Worm (Caenorhabditis elegans) whole organism, young adult: Measurements from ENCODE around the gene srg-68.
A peak's percentile ranks its signal among the peaks of the same experiment; 100 is the strongest.

Source experiments
- B0019.2 ChIP-seq: fragments of 200-800 bp; sonication (Bioruptor generic); conservative IDR thresholded peaks from 2 replicates; pipeline ENCODE4 v1.3.6; 2022; ENCODE audit warnings: missing genetic modification reagents, missing genetic modification characterization, missing compliant biosample characterization
- C17E4.6 ChIP-seq: fragments of 200-800 bp; sonication (Bioruptor generic); IDR thresholded peaks from 2 replicates; pipeline ENCODE4 v1.3.6; 2022; ENCODE audit warnings: missing genetic modification reagents, missing genetic modification characterization, missing compliant biosample characterization
- F10E7.11 ChIP-seq: sonication (generic microtip); optimal IDR thresholded peaks from 2 replicates; lab custom pipeline; 2017; ENCODE audit warnings: mild to moderate bottlenecking, missing genetic modification characterization, moderate library complexity, missing compliant biosample characterization
- F33H1.4 ChIP-seq: fragments of 200-800 bp; sonication (Bioruptor generic); IDR thresholded peaks from 2 replicates; pipeline ENCODE4 v1.3.6; 2022; ENCODE audit warnings: missing genetic modification reagents, missing genetic modification characterization, missing compliant biosample characterization
- F37B4.10 ChIP-seq: fragments of 200-800 bp; sonication (Bioruptor generic); IDR thresholded peaks from 2 replicates; pipeline ENCODE4 v1.3.6; 2022; ENCODE audit warnings: missing genetic modification characterization, missing compliant biosample characterization
- F49E8.2 ChIP-seq: sonication (generic microtip); optimal IDR thresholded peaks from 3 replicates; lab custom pipeline; 2017; ENCODE audit warnings: missing genetic modification characterization, mild to moderate bottlenecking, missing compliant biosample characterization, antibody characterized with exemption, moderate library complexity; ENCODE audit not compliant: insufficient read depth
- K11D2.4 ChIP-seq: fragments of 200-800 bp; sonication (Bioruptor generic); IDR thresholded peaks from 2 replicates; pipeline ENCODE4 v1.3.6; 2022; ENCODE audit warnings: missing genetic modification reagents, missing genetic modification characterization, missing compliant biosample characterization
- T07F8.4 ChIP-seq: sonication (generic microtip); optimal IDR thresholded peaks from 2 replicates; lab custom pipeline; 2016; ENCODE audit warnings: mild to moderate bottlenecking, missing genetic modification characterization, moderate library complexity, missing compliant biosample characterization
- Y53G8AR.9 ChIP-seq: fragments of 200-800 bp; sonication (Bioruptor generic); conservative IDR thresholded peaks from 2 replicates; pipeline ENCODE4 v1.3.6; 2022; ENCODE audit warnings: missing genetic modification reagents, missing genetic modification characterization, missing compliant biosample characterization
- Y95B8A.8 ChIP-seq: fragments of 200-800 bp; sonication (Bioruptor generic); IDR thresholded peaks from 2 replicates; pipeline ENCODE4 v1.3.6; 2022; ENCODE audit warnings: missing genetic modification reagents, missing genetic modification characterization, missing compliant biosample characterization
- aptf-2 ChIP-seq: fragments of 200-800 bp; sonication (Bioruptor generic); conservative IDR thresholded peaks from 2 replicates; pipeline ENCODE4 v1.3.6; 2022; ENCODE audit warnings: missing genetic modification reagents, missing genetic modification characterization, missing compliant biosample characterization
- aptf-3 ChIP-seq: fragments of 200-800 bp; sonication (Bioruptor generic); IDR thresholded peaks from 2 replicates; pipeline ENCODE4 v1.3.6; 2022; ENCODE audit warnings: missing genetic modification characterization, missing compliant biosample characterization
- bed-1 ChIP-seq: fragments of 200-800 bp; sonication (Bioruptor generic); IDR thresholded peaks from 2 replicates; pipeline ENCODE4 v1.3.6; 2022; ENCODE audit warnings: missing genetic modification reagents, missing genetic modification characterization, missing compliant biosample characterization
- ceh-79 ChIP-seq: sonication (generic microtip); optimal IDR thresholded peaks from 2 replicates; lab custom pipeline; 2017; ENCODE audit warnings: mild to moderate bottlenecking, missing genetic modification characterization, missing compliant biosample characterization
- ceh-91 ChIP-seq: fragments of 200-800 bp; sonication (Bioruptor generic); IDR thresholded peaks from 2 replicates; pipeline ENCODE4 v1.3.6; 2022; ENCODE audit warnings: missing genetic modification reagents, missing genetic modification characterization, missing compliant biosample characterization
- egl-18 ChIP-seq: fragments of 200-800 bp; sonication (Bioruptor generic); IDR thresholded peaks from 2 replicates; pipeline ENCODE4 v1.3.6; 2022; ENCODE audit warnings: missing genetic modification reagents, missing genetic modification characterization, missing compliant biosample characterization
- ets-4 ChIP-seq: fragments of 200-800 bp; sonication (Bioruptor generic); optimal IDR thresholded peaks from 2 replicates; lab custom pipeline; 2018; ENCODE audit warnings: mild to moderate bottlenecking, missing genetic modification characterization, missing compliant biosample characterization
- hrde-1 ChIP-seq: sonication (generic microtip); optimal IDR thresholded peaks from 2 replicates; lab custom pipeline; 2016; ENCODE audit warnings: missing genetic modification characterization, mild to moderate bottlenecking, missing compliant biosample characterization, moderate library complexity, missing genotype, missing genetic modification reagents, borderline replicate concordance
- let-526 ChIP-seq: fragments of 200-800 bp; sonication (Bioruptor generic); IDR thresholded peaks from 2 replicates; pipeline ENCODE4 v1.3.6; 2022; ENCODE audit warnings: missing genetic modification reagents, missing genetic modification characterization, missing compliant biosample characterization
- lin-26 ChIP-seq: fragments of 200-800 bp; sonication (Bioruptor generic); IDR thresholded peaks from 2 replicates; pipeline ENCODE4 v1.3.6; 2022; ENCODE audit warnings: missing genetic modification reagents, missing genetic modification characterization, missing compliant biosample characterization
- mcd-1 ChIP-seq: fragments of 200-800 bp; sonication (Bioruptor generic); IDR thresholded peaks from 2 replicates; pipeline ENCODE4 v1.3.6; 2022; ENCODE audit warnings: missing genetic modification reagents, missing genetic modification characterization, missing compliant biosample characterization
- mxl-1 ChIP-seq: sonication (generic microtip); optimal IDR thresholded peaks from 2 replicates; lab custom pipeline; 2016; ENCODE audit warnings: missing genetic modification characterization, missing compliant biosample characterization
- nfya-1 ChIP-seq: sonication (generic microtip); optimal IDR thresholded peaks from 2 replicates; lab custom pipeline; 2017; ENCODE audit warnings: antibody characterized with exemption, missing compliant biosample characterization, missing genetic modification characterization, borderline replicate concordance; ENCODE audit not compliant: insufficient read depth
- nhr-80 ChIP-seq: sonication (generic microtip); optimal IDR thresholded peaks from 2 replicates; lab custom pipeline; 2016; ENCODE audit warnings: missing genetic modification characterization, missing compliant biosample characterization
- rpc-1 ChIP-seq, 2 experiments: fragments of 150-350 bp in 1 of 2; sonication (generic microtip) in 1 of 2; optimal IDR thresholded peaks; 2 replicates each; lab custom pipeline; 2014 to 2018; ENCODE audit warnings: missing biosample characterization in 1 of 2, missing genetic modification characterization in 1 of 2, missing genetic modification reagents in 1 of 2, missing genotype in 1 of 2
- snpc-1.1 ChIP-seq: sonication (generic microtip); optimal IDR thresholded peaks from 2 replicates; lab custom pipeline; 2017; ENCODE audit warnings: missing genetic modification characterization, mild to moderate bottlenecking, missing compliant biosample characterization, antibody characterized with exemption, moderate library complexity, missing genotype, missing genetic modification reagents; ENCODE audit not compliant: insufficient read depth
- snpc-1.3 ChIP-seq: sonication (generic microtip); optimal IDR thresholded peaks from 2 replicates; lab custom pipeline; 2017; ENCODE audit warnings: missing genetic modification characterization, mild to moderate bottlenecking, missing compliant biosample characterization, antibody characterized with exemption, moderate library complexity, missing genotype, missing genetic modification reagents; ENCODE audit not compliant: insufficient read depth
- tbx-9 ChIP-seq: sonication (generic microtip); optimal IDR thresholded peaks from 2 replicates; lab custom pipeline; 2016; ENCODE audit warnings: borderline replicate concordance, missing genetic modification characterization, inconsistent platforms, missing compliant biosample characterization
- unc-130 ChIP-seq: sonication (generic microtip); optimal IDR thresholded peaks from 2 replicates; lab custom pipeline; 2016; ENCODE audit warnings: missing genetic modification reagents, missing genetic modification characterization, missing compliant biosample characterization
- xnd-1 ChIP-seq: sonication (generic microtip); optimal IDR thresholded peaks from 2 replicates; lab custom pipeline; 2016; ENCODE audit warnings: missing genotype, missing genetic modification reagents, missing genetic modification characterization, missing compliant biosample characterization
- zfh-2 ChIP-seq: fragments of 200-800 bp; sonication (Bioruptor generic); conservative IDR thresholded peaks from 2 replicates; pipeline ENCODE4 v1.3.6; 2022; ENCODE audit warnings: missing genetic modification reagents, missing genetic modification characterization, missing compliant biosample characterization
- ztf-18 ChIP-seq: sonication (generic microtip); optimal IDR thresholded peaks from 2 replicates; lab custom pipeline; 2016; ENCODE audit warnings: missing genotype, mild to moderate bottlenecking, missing genetic modification characterization, missing compliant biosample characterization
- ztf-3 ChIP-seq: fragments of 200-800 bp; sonication (Bioruptor generic); optimal IDR thresholded peaks from 2 replicates; lab custom pipeline; 2018; ENCODE audit warnings: mild to moderate bottlenecking, missing genetic modification characterization, missing compliant biosample characterization

Gene srg-68

ce11 chrV:5490205-5490604, 25.0 kb upstream of the srg-68 start, which contains the start of gene T05C3.6:
T05C3.6 (plus strand) TSS chrV:5490445.
- TF ChIP-seq ets-4 (GFP tag; lab: Kevin White, UChicago) (no peak), nhr-80 (peak; percentile 88)

DNA sequence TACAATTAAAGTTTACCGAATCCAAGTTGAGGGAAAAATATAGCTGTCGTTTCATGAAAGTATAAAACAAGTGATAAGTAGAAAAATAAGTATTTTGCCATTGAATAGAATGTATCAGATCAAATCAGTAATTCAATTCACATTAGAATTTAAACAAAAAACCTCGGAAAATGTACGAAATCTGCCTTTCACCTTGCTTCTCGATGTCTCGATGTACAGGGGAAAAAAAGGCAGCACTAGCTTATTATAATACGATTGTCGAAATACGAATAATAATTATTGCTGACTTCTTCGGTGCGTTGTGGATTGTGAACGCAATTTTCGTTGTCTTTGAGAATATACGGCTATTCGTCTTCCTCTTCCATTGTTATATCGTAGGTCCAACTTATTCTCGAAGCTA, 23.5 kb upstream of the srg-68 start, which contains the start of gene grl-18:
TSS of gene grl-18 (minus strand) at position 101 of the 400 bp plus-strand sequence.
- TF ChIP-seq F37B4.10 (GFP tag; lab: Robert Waterston, UW) (no peak), ceh-91 (GFP tag; lab: Robert Waterston, UW) (no peak), zfh-2 (GFP tag; lab: Robert Waterston, UW) (no peak), K11D2.4 (GFP tag; lab: Robert Waterston, UW) (no peak), mxl-1 (no peak), egl-18 (GFP tag; lab: Robert Waterston, UW) (no peak), C17E4.6 (no peak), lin-26 (no peak), let-526 (GFP tag; lab: Robert Waterston, UW) (no peak), T07F8.4 (tag; lab: Kevin White, UChicago) (no peak), Y95B8A.8 (no peak), F10E7.11 (tag; lab: Kevin White, UChicago) (no peak), ztf-3 (GFP tag; lab: Kevin White, UChicago) (no peak), unc-130 (GFP tag; lab: Kevin White, UChicago) (no peak), mcd-1 (GFP tag; lab: Robert Waterston, UW) (no peak), aptf-2 (GFP tag; lab: Robert Waterston, UW) (no peak)

ce11 chrV:5487180-5487579, 21.9 kb upstream of the srg-68 start:
- no peak for TF ChIP-seq Y53G8AR.9
- TF ChIP-seq snpc-1.3 (tag; lab: Kevin White, UChicago), result no peak
- no peak for TF ChIP-seq B0019.2 (GFP tag; lab: Robert Waterston, UW)
- TF ChIP-seq, all 124 proteins: peak for 0

ce11 chrV:5484866-5485265, 19.6 kb upstream of the srg-68 start, which contains the start of gene srg-65:
srg-65 (minus strand) TSS chrV:5484966.
- TF ChIP-seq snpc-1.1 (tag; lab: Kevin White, UChicago) (no peak), hrde-1 (tag; lab: Kevin White, UChicago) (no peak), aptf-3 (GFP tag; lab: Robert Waterston, UW) (no peak), F33H1.4 (GFP tag; lab: Robert Waterston, UW) (no peak), nfya-1 (tag; lab: Kevin White, UChicago) (no peak), tbx-9 (tag; lab: Kevin White, UChicago) (no peak), ceh-79 (tag; lab: Kevin White, UChicago) (no peak)

- TF ChIP-seq bed-1 (GFP tag; lab: Robert Waterston, UW), result no peak
- TF ChIP-seq F49E8.2 (tag; lab: Kevin White, UChicago), result no peak
- no peak for TF ChIP-seq aptf-3 (GFP tag; lab: Robert Waterston, UW)
- no peak for TF ChIP-seq xnd-1 (tag; lab: Kevin White, UChicago)
- TF ChIP-seq rpc-1 (optimal IDR thresholded peaks at IDR 0.05; lab: Kevin White, UChicago), result no peak
- TF ChIP-seq rpc-1 (tag; optimal IDR thresholded peaks at IDR 0.05; lab: Kevin White, UChicago), result no peak
- no peak for TF ChIP-seq ztf-18 (tag; lab: Kevin White, UChicago)
- TF ChIP-seq ceh-91 (GFP tag; lab: Robert Waterston, UW), result no peak
- TF ChIP-seq, all 124 proteins: peak for 0
Measured at ce11 chrV:5482315-5482714, 17.1 kb upstream of the srg-68 start, which contains the start of gene srg-66. srg-66 (minus strand) TSS chrV:5482415.
